Worm (Caenorhabditis elegans) whole organism, midembryonic: Measurements from ENCODE around the gene set-21.

ENCODE experiments used
- T22C8.4 ChIP-seq: fragments of 200-800 bp; sonication (Bioruptor generic); IDR thresholded peaks from 2 replicates; pipeline ENCODE4 v1.3.6; 2022; ENCODE audit warnings: missing genetic modification characterization, missing compliant biosample characterization
- cog-1 ChIP-seq: sonication (generic microtip); optimal IDR thresholded peaks from 2 replicates; lab custom pipeline; 2016; ENCODE audit warnings: missing genetic modification characterization, missing compliant biosample characterization
- flt-1 ChIP-seq: fragments of 200-800 bp; sonication (Bioruptor generic); IDR thresholded peaks from 2 replicates; pipeline ENCODE4 v1.3.6; 2022; ENCODE audit warnings: missing genetic modification characterization, missing compliant biosample characterization
- klf-2 ChIP-seq: fragments of 200-800 bp; sonication (Bioruptor generic); conservative IDR thresholded peaks from 2 replicates; pipeline ENCODE4 v1.3.6; 2022; ENCODE audit warnings: missing genetic modification reagents, missing genetic modification characterization, missing compliant biosample characterization
- med-1 ChIP-seq: sonication (generic microtip); optimal IDR thresholded peaks from 2 replicates; lab custom pipeline; 2017; ENCODE audit warnings: missing genetic modification characterization, mild to moderate bottlenecking, missing compliant biosample characterization, antibody characterized with exemption, missing genetic modification reagents; ENCODE audit not compliant: insufficient read depth
- ref-1 ChIP-seq: fragments of 200-800 bp; sonication (Bioruptor generic); conservative IDR thresholded peaks from 2 replicates; pipeline ENCODE4 v1.3.6; 2022; ENCODE audit warnings: missing genetic modification reagents, missing genetic modification characterization, missing compliant biosample characterization
- tab-1 ChIP-seq: fragments of 200-800 bp; sonication (Bioruptor generic); IDR thresholded peaks from 2 replicates; pipeline ENCODE4 v1.3.6; 2022; ENCODE audit warnings: missing genetic modification characterization, missing compliant biosample characterization
- ztf-23 ChIP-seq: fragments of 200-800 bp; sonication (Bioruptor generic); IDR thresholded peaks from 2 replicates; pipeline ENCODE4 v1.3.6; 2022; ENCODE audit warnings: missing genetic modification reagents, missing genetic modification characterization, missing compliant biosample characterization

DNA sequence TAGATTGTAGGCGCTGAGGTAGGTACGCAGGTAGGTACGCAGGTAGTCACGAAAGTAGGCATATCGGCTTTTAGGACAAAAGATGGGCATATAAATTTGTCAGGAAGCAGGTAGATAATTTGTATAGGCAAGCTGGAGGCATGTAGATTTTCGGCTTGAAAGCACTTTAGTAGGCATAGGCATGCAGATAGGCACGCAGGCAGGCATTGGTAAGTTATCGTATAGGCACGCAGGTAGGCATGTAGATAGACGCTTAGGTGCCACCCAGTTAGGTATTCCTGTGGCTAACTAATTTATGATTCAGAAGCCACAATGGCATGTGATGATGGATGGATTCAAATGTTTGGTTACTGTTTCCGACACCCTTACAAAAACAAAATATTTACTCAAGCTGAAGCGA lies 32.4 kb downstream of the set-21 start:
- TF ChIP-seq T22C8.4 (GFP tag; lab: Robert Waterston, UW) (no peak), flt-1 (GFP tag; lab: Robert Waterston, UW) (no peak), med-1 (GFP tag; lab: Kevin White, UChicago) (no peak), cog-1 (tag; lab: Kevin White, UChicago) (no peak), ztf-23 (GFP tag; lab: Robert Waterston, UW) (no peak), klf-2 (GFP tag; lab: Robert Waterston, UW) (no peak), tab-1 (GFP tag; lab: Robert Waterston, UW) (no peak), ref-1 (GFP tag; lab: Robert Waterston, UW) (no peak)
